Fruit fly (Drosophila melanogaster): ENCODE results near the gene pzg.

The pzg gene

dm6 chr3L:21284720-21285638 is 920 bp upstream of the pzg start:
- TF ChIP-seq h (optimal IDR thresholded peaks at IDR 0.05) (no peak), chn (GFP tag; optimal IDR thresholded peaks at IDR 0.05) (no peak), pfk (GFP tag; optimal IDR thresholded peaks at IDR 0.05) (peak; percentile 6), CG2199 (GFP tag; IDR thresholded peaks at IDR 0.05) (0 out of 3 replicates have a peak, but pooled peaks have one; percentile 10), CG8388 (GFP tag; optimal IDR thresholded peaks at IDR 0.05) (peak; percentile 98), exex (tag; optimal IDR thresholded peaks at IDR 0.05) (peak; percentile 97), ara (GFP tag; IDR thresholded peaks at IDR 0.05) (0 out of 2 replicates have a peak, but pooled peaks have one; percentile 31), Deaf1 (tag; optimal IDR thresholded peaks at IDR 0.05) (peak; percentile 73), slbo (GFP tag; IDR thresholded peaks at IDR 0.05) (0 out of 2 replicates have a peak, but pooled peaks have one; percentile 26), wor (GFP tag; IDR thresholded peaks at IDR 0.05) (no peak), Chrac-16 (GFP tag; optimal IDR thresholded peaks at IDR 0.05) (no peak), CG4854 (GFP tag; optimal IDR thresholded peaks at IDR 0.05) (no peak), hkb (optimal IDR thresholded peaks at IDR 0.05) (no peak), hkb (GFP tag; IDR thresholded peaks at IDR 0.05) (0 out of 2 replicates have a peak, but pooled peaks have one; percentile 7), mirr (GFP tag; optimal IDR thresholded peaks at IDR 0.05) (peak; percentile 96), CG34376 (GFP tag; optimal IDR thresholded peaks at IDR 0.05) (peak; percentile 97), ci (GFP tag; IDR thresholded peaks at IDR 0.05) (0 out of 3 replicates have a peak, but pooled peaks have one; percentile 16), Ets65A (GFP tag) (peak; percentile 68), onecut (GFP tag; IDR thresholded peaks at IDR 0.05) (peak; percentile 12; the same call in 1 of the 2 replicates), CG12942 (GFP tag; optimal IDR thresholded peaks at IDR 0.05) (no peak), chinmo (GFP tag; IDR thresholded peaks at IDR 0.05; ENCODE audit: partially characterized antibody) (0 out of 4 replicates have a peak, but pooled peaks have one; percentile 19), CG11456 (GFP tag; IDR thresholded peaks at IDR 0.05) (0 out of 3 replicates have a peak, but pooled peaks have one; percentile 17), so (GFP tag; IDR thresholded peaks at IDR 0.05) (no peak), amos (GFP tag; IDR thresholded peaks at IDR 0.05; ENCODE audit: partially characterized antibody) (peak; percentile 20; the same call in 1 of the 2 replicates), Jarid2 (GFP tag; optimal IDR thresholded peaks at IDR 0.05) (peak; percentile 34), Med (GFP tag) (peak; percentile 56), grn (GFP tag; optimal IDR thresholded peaks at IDR 0.05) (peak; percentile 75), GATAe (GFP tag; conservative IDR thresholded peaks at IDR 0.05) (peak; percentile 85), stc (GFP tag; IDR thresholded peaks at IDR 0.05) (no peak), Rfx (GFP tag; IDR thresholded peaks at IDR 0.05) (0 out of 2 replicates have a peak, but pooled peaks have one; percentile 34), sug (tag; optimal IDR thresholded peaks at IDR 0.05) (no peak), dan (GFP tag; IDR thresholded peaks at IDR 0.05) (no peak), dati (GFP tag; IDR thresholded peaks at IDR 0.05) (0 out of 2 replicates have a peak, but pooled peaks have one; percentile 2), ems (GFP tag; optimal IDR thresholded peaks at IDR 0.05) (no peak), crol (GFP tag; IDR thresholded peaks at IDR 0.05) (no peak)

dm6 chr3L:21290336-21290735 is 4.4 kb downstream of the pzg start:
- no peak for TF ChIP-seq gsb (GFP tag; IDR thresholded peaks at IDR 0.05)
- TF ChIP-seq oc (tag; optimal IDR thresholded peaks at IDR 0.05) = peak; percentile 23
- no peak for TF ChIP-seq CG13296 (GFP tag; optimal IDR thresholded peaks at IDR 0.05)
- peak; percentile 10 for TF ChIP-seq gro (GFP tag; optimal IDR thresholded peaks at IDR 0.05)
- no peak for TF ChIP-seq ab (GFP tag; optimal IDR thresholded peaks at IDR 0.05)
- no peak for TF ChIP-seq CG15269 (tag; optimal IDR thresholded peaks at IDR 0.05)
- peak; percentile 6 for TF ChIP-seq CG12769 (tag; optimal IDR thresholded peaks at IDR 0.05)
- no peak for TF ChIP-seq CG31365 (tag; optimal IDR thresholded peaks at IDR 0.05)
- no peak for TF ChIP-seq Ravus (GFP tag; IDR thresholded peaks at IDR 0.05)
- TF ChIP-seq sd (tag; optimal IDR thresholded peaks at IDR 0.05) = peak; percentile 81
- no peak for TF ChIP-seq p53 (GFP tag; optimal IDR thresholded peaks at IDR 0.05)
- no peak for TF ChIP-seq dan (GFP tag; IDR thresholded peaks at IDR 0.05)
- no peak for TF ChIP-seq Rfx (GFP tag; IDR thresholded peaks at IDR 0.05)
- no peak for TF ChIP-seq pnt (GFP tag; optimal IDR thresholded peaks at IDR 0.05)
- TF ChIP-seq CG32532 (GFP tag; IDR thresholded peaks at IDR 0.05) = no peak
- TF ChIP-seq Hr51 (GFP tag; optimal IDR thresholded peaks at IDR 0.05) = no peak
- no peak for TF ChIP-seq CG8924 (tag; optimal IDR thresholded peaks at IDR 0.05)

Data from whole organism, embryonic.